Fruit fly (Drosophila melanogaster) whole organism, embryonic: ENCODE data around the gene Shal.

Source experiments
- Bdp1 ChIP-seq: fragments of 200-800 bp; sonication (Bioruptor generic); optimal IDR thresholded peaks from 3 replicates; lab custom pipeline; 2016; ENCODE audit warnings: missing biosample characterization, missing genetic modification characterization
- CG11398 ChIP-seq: fragments of 200-800 bp; sonication (Bioruptor generic); optimal IDR thresholded peaks from 2 replicates; lab custom pipeline; 2016; ENCODE audit warnings: missing biosample characterization, missing genetic modification characterization
- CG12942 ChIP-seq: fragments of 200-800 bp; sonication (Bioruptor generic); optimal IDR thresholded peaks from 3 replicates; lab custom pipeline; 2016; ENCODE audit warnings: missing biosample characterization, missing genetic modification characterization
- CG13894 ChIP-seq: fragments of 200-800 bp; sonication (Bioruptor generic); optimal IDR thresholded peaks from 3 replicates; lab custom pipeline; 2018; ENCODE audit warnings: missing biosample characterization, mild to moderate bottlenecking, missing genetic modification characterization, moderate library complexity
- CG1529 ChIP-seq: fragments of 200-800 bp; sonication (Bioruptor generic); optimal IDR thresholded peaks from 3 replicates; lab custom pipeline; 2018; ENCODE audit warnings: missing biosample characterization, missing genetic modification characterization
- CG17186 ChIP-seq: fragments of 200-800 bp; sonication (Bioruptor generic); optimal IDR thresholded peaks from 3 replicates; lab custom pipeline; 2017; ENCODE audit warnings: missing biosample characterization, missing genetic modification reagents, missing genetic modification characterization
- CG17385 ChIP-seq: fragments of 200-800 bp; sonication (Bioruptor generic); optimal IDR thresholded peaks from 3 replicates; lab custom pipeline; 2018; ENCODE audit warnings: missing biosample characterization, mild to moderate bottlenecking, missing genetic modification characterization
- CG18011 ChIP-seq: fragments of 200-800 bp; sonication (Bioruptor generic); optimal IDR thresholded peaks from 2 replicates; lab custom pipeline; 2017; ENCODE audit warnings: missing biosample characterization, missing genetic modification characterization, mild to moderate bottlenecking, moderate library complexity, missing genotype
- CG18764 ChIP-seq: fragments of 200-800 bp; sonication (Bioruptor generic); optimal IDR thresholded peaks from 3 replicates; lab custom pipeline; 2016; ENCODE audit warnings: missing biosample characterization, missing genetic modification characterization
- CG2202 ChIP-seq: fragments of 200-800 bp; sonication (Bioruptor generic); optimal IDR thresholded peaks from 2 replicates; lab custom pipeline; 2018; ENCODE audit warnings: missing biosample characterization, mild to moderate bottlenecking, missing genetic modification characterization
- CG30020 ChIP-seq: fragments of 200-800 bp; optimal IDR thresholded peaks from 2 replicates; lab custom pipeline; 2019; ENCODE audit warnings: missing biosample characterization, mild to moderate bottlenecking, missing genetic modification characterization, moderate library complexity
- CG31388 ChIP-seq: fragments of 200-800 bp; sonication (Bioruptor generic); optimal IDR thresholded peaks from 2 replicates; lab custom pipeline; 2016; ENCODE audit warnings: missing biosample characterization, missing genetic modification characterization
- CG33213 ChIP-seq: fragments of 200-800 bp; sonication (Bioruptor generic); optimal IDR thresholded peaks from 3 replicates; lab custom pipeline; 2016; ENCODE audit warnings: missing biosample characterization, missing genetic modification characterization
- CG3847 ChIP-seq: fragments of 200-800 bp; sonication (Bioruptor generic); IDR thresholded peaks from 2 replicates; pipeline ENCODE4 v1.3.6; 2022; ENCODE audit warnings: missing biosample characterization, missing genetic modification characterization
- CG4424 ChIP-seq: fragments of 200-800 bp; sonication (Bioruptor generic); optimal IDR thresholded peaks from 3 replicates; lab custom pipeline; 2016; ENCODE audit warnings: missing biosample characterization, missing genetic modification characterization
- CG6254 ChIP-seq: fragments of 200-800 bp; sonication (Bioruptor generic); optimal IDR thresholded peaks from 3 replicates; lab custom pipeline; 2017; ENCODE audit warnings: mild to moderate bottlenecking, missing biosample characterization, missing genetic modification reagents, missing genetic modification characterization
- CG7357 ChIP-seq: fragments of 200-800 bp; sonication (Bioruptor generic); IDR thresholded peaks from 3 replicates; pipeline ENCODE4 v1.3.6; 2022; ENCODE audit warnings: missing biosample characterization, missing genetic modification characterization
- CG8765 ChIP-seq: fragments of 200-800 bp; sonication (Bioruptor generic); IDR thresholded peaks from 2 replicates; pipeline ENCODE4 v1.3.6; 2022; ENCODE audit warnings: missing biosample characterization, missing genetic modification characterization
- CG9817 ChIP-seq: fragments of 200-800 bp; sonication (Bioruptor generic); optimal IDR thresholded peaks from 2 replicates; lab custom pipeline; 2018; ENCODE audit warnings: missing biosample characterization, mild to moderate bottlenecking, missing genetic modification characterization, moderate library complexity
- CkIIα-i1 ChIP-seq: fragments of 200-800 bp; sonication (Bioruptor generic); IDR thresholded peaks from 2 replicates; pipeline ENCODE4 v1.3.6; 2022; ENCODE audit warnings: missing biosample characterization, missing genetic modification characterization
- Dip2 ChIP-seq: fragments of 200-800 bp; sonication (Bioruptor generic); IDR thresholded peaks from 2 replicates; pipeline ENCODE4 v1.3.6; 2022; ENCODE audit warnings: missing biosample characterization, missing genetic modification characterization
- Dll ChIP-seq: fragments of 200-800 bp; sonication (Bioruptor generic); IDR thresholded peaks from 4 replicates; pipeline ENCODE4 v1.3.6; 2022; ENCODE audit warnings: missing biosample characterization, missing genetic modification characterization; ENCODE audit not compliant: partially characterized antibody
- Ets65A ChIP-seq: fragments of 200-800 bp; sonication (Bioruptor generic); peaks from one replicate; lab custom pipeline; 2016; ENCODE audit warnings: missing biosample characterization, missing genetic modification characterization
- H2.0 ChIP-seq: fragments of 200-800 bp; sonication (Bioruptor generic); IDR thresholded peaks from 2 replicates; pipeline ENCODE4 v1.3.6; 2022; ENCODE audit warnings: missing biosample characterization, missing genetic modification characterization
- HLH3B ChIP-seq: fragments of 200-800 bp; sonication (Bioruptor generic); IDR thresholded peaks from 2 replicates; pipeline ENCODE4 v1.3.6; 2022; ENCODE audit warnings: missing biosample characterization, missing genetic modification characterization
- Hr78 ChIP-seq, 2 experiments: fragments of 200-800 bp in 1 of 2; fragments of >200 bp in 1 of 2; sonication (Bioruptor generic) in 1 of 2; optimal IDR thresholded peaks; 2 replicates each; lab custom pipeline; 2017 to 2019; ENCODE audit warnings: missing biosample characterization in 2 of 2, missing genetic modification characterization in 2 of 2, mild to moderate bottlenecking in 1 of 2, moderate library complexity in 1 of 2
- Hsf ChIP-seq: fragments of 200-800 bp; sonication (Bioruptor generic); optimal IDR thresholded peaks from 3 replicates; lab custom pipeline; 2016; ENCODE audit warnings: missing biosample characterization, missing genetic modification characterization
- Kr ChIP-seq: fragments of 200-800 bp; sonication (Bioruptor generic); optimal IDR thresholded peaks from 2 replicates; lab custom pipeline; 2017; ENCODE audit warnings: missing biosample characterization, mild to moderate bottlenecking, missing genetic modification characterization
- Max ChIP-seq: fragments of 200-800 bp; sonication (Bioruptor generic); optimal IDR thresholded peaks from 2 replicates; lab custom pipeline; 2016; ENCODE audit warnings: missing biosample characterization, mild to moderate bottlenecking, missing genetic modification characterization
- Mes4 ChIP-seq: fragments of 200-800 bp; sonication (Bioruptor generic); optimal IDR thresholded peaks from 2 replicates; lab custom pipeline; 2016; ENCODE audit warnings: missing biosample characterization, missing genetic modification characterization
- Rx ChIP-seq: fragments of 200-800 bp; sonication (Bioruptor generic); IDR thresholded peaks from 2 replicates; pipeline ENCODE4 v1.3.6; 2022; ENCODE audit warnings: missing biosample characterization, missing genetic modification characterization
- Xbp1 ChIP-seq: fragments of 200-800 bp; sonication (Bioruptor generic); optimal IDR thresholded peaks from 3 replicates; lab custom pipeline; 2016; ENCODE audit warnings: missing biosample characterization, mild to moderate bottlenecking, missing genetic modification characterization
- YL-1 ChIP-seq: fragments of 200-800 bp; sonication (Bioruptor generic); optimal IDR thresholded peaks from 3 replicates; lab custom pipeline; 2017; ENCODE audit warnings: missing biosample characterization, mild to moderate bottlenecking, missing genetic modification characterization
- ab ChIP-seq: fragments of 200-800 bp; sonication (Bioruptor generic); optimal IDR thresholded peaks from 2 replicates; lab custom pipeline; 2016; ENCODE audit warnings: missing biosample characterization, missing genetic modification characterization
- aop ChIP-seq: fragments of 200-800 bp; sonication (Bioruptor generic); IDR thresholded peaks from 2 replicates; pipeline ENCODE4 v1.3.6; 2022; ENCODE audit warnings: missing biosample characterization, missing genetic modification characterization
- chm ChIP-seq: fragments of 200-800 bp; sonication (Bioruptor generic); IDR thresholded peaks from 2 replicates; pipeline ENCODE4 v1.3.6; 2022; ENCODE audit warnings: missing biosample characterization, missing genetic modification characterization
- crc ChIP-seq: fragments of 200-800 bp; sonication (Bioruptor generic); optimal IDR thresholded peaks from 2 replicates; lab custom pipeline; 2016; ENCODE audit warnings: missing biosample characterization, missing genetic modification characterization
- cwo ChIP-seq: fragments of 200-800 bp; sonication (Bioruptor generic); optimal IDR thresholded peaks from 3 replicates; lab custom pipeline; 2017; ENCODE audit warnings: missing biosample characterization, missing genetic modification characterization, mild to moderate bottlenecking, moderate library complexity, missing genetic modification reagents
- da ChIP-seq: fragments of 200-800 bp; sonication (Bioruptor generic); optimal IDR thresholded peaks from 2 replicates; lab custom pipeline; 2016; ENCODE audit warnings: missing biosample characterization, missing genetic modification characterization
- eve ChIP-seq, 2 experiments: fragments of >200 bp; optimal IDR thresholded peaks; 2 replicates each; lab custom pipeline; 2017; ENCODE audit warnings: missing biosample characterization in 2 of 2, missing genetic modification characterization in 2 of 2
- fd64A ChIP-seq: fragments of 200-800 bp; sonication (Bioruptor generic); optimal IDR thresholded peaks from 3 replicates; lab custom pipeline; 2018; ENCODE audit warnings: missing biosample characterization, mild to moderate bottlenecking, missing genetic modification characterization
- fu2 ChIP-seq: fragments of 200-800 bp; sonication (Bioruptor generic); optimal IDR thresholded peaks from 2 replicates; lab custom pipeline; 2016; ENCODE audit warnings: missing biosample characterization, missing genetic modification characterization
- grn ChIP-seq: fragments of 200-800 bp; sonication (Bioruptor generic); optimal IDR thresholded peaks from 3 replicates; lab custom pipeline; 2017; ENCODE audit warnings: missing biosample characterization, missing genetic modification characterization
- ken ChIP-seq: fragments of 200-800 bp; sonication (Bioruptor generic); IDR thresholded peaks from 3 replicates; pipeline ENCODE4 v1.3.6; 2022; ENCODE audit warnings: missing biosample characterization, missing genetic modification characterization
- lilli ChIP-seq: fragments of 200-800 bp; sonication (Bioruptor generic); optimal IDR thresholded peaks from 3 replicates; lab custom pipeline; 2016; ENCODE audit warnings: missing biosample characterization, missing genetic modification characterization
- nmo ChIP-seq: fragments of 200-800 bp; sonication (Bioruptor generic); optimal IDR thresholded peaks from 2 replicates; lab custom pipeline; 2018; ENCODE audit warnings: missing biosample characterization, mild to moderate bottlenecking, missing genetic modification characterization, moderate library complexity
- pita ChIP-seq: fragments of 200-800 bp; sonication (Bioruptor generic); optimal IDR thresholded peaks from 2 replicates; lab custom pipeline; 2017; ENCODE audit warnings: missing biosample characterization, mild to moderate bottlenecking, missing genetic modification characterization
- rib ChIP-seq: fragments of 200-800 bp; sonication (Bioruptor generic); IDR thresholded peaks from 2 replicates; pipeline ENCODE4 v1.3.6; 2022; ENCODE audit warnings: missing biosample characterization, missing genetic modification characterization
- row ChIP-seq: fragments of 200-800 bp; sonication (Bioruptor generic); IDR thresholded peaks from 3 replicates; pipeline ENCODE4 v1.3.6; 2022; ENCODE audit warnings: missing biosample characterization, missing genetic modification characterization
- wor ChIP-seq: fragments of 200-800 bp; sonication (Bioruptor generic); IDR thresholded peaks from 2 replicates; pipeline ENCODE4 v1.3.6; 2022; ENCODE audit warnings: missing biosample characterization, missing genetic modification characterization
- zen ChIP-seq: fragments of 200-800 bp; sonication (Bioruptor generic); optimal IDR thresholded peaks from 3 replicates; lab custom pipeline; 2018; ENCODE audit warnings: missing biosample characterization, mild to moderate bottlenecking, missing genetic modification characterization, moderate library complexity
- zf30C ChIP-seq: fragments of 200-800 bp; sonication (Bioruptor generic); optimal IDR thresholded peaks from 3 replicates; lab custom pipeline; 2018; ENCODE audit warnings: missing biosample characterization, mild to moderate bottlenecking, missing genetic modification characterization
- zfh2 ChIP-seq: fragments of 200-800 bp; sonication (Bioruptor generic); optimal IDR thresholded peaks from 2 replicates; lab custom pipeline; 2016; ENCODE audit warnings: missing biosample characterization, missing genetic modification characterization

Gene Shal

DNA sequence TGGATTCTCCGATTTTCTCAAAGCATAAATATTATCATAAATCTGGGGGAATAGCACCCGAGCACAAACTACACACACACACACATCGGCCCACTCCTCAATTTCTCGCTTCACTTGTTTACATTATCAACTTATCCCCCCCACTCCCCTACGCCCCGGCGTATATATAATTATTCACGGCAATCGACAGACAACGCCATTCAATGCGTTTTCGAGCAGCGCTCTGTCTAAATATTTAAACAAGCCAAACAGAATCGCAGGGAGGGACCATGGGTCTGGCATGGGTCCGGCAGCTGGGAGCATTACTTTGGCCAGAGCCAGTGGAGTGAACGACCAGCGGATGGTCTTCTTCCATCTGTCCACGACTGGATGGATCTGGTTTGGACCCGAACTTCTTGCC lies 8.7 kb downstream of the Shal start (continued):
- TF ChIP-seq zfh2 (no peak), CG17186 (GFP tag; lab: Kevin White, UChicago) (no peak), row (GFP tag; lab: Robert Waterston, UW) (no peak), CG2202 (peak; percentile 45), crc (GFP tag; lab: Kevin White, UChicago) (no peak), Rx (GFP tag; lab: Robert Waterston, UW) (no peak), CG3847 (GFP tag; lab: Robert Waterston, UW) (no peak), eve (GFP tag; optimal IDR thresholded peaks at IDR 0.05; lab: Kevin White, UChicago) (no peak), ab (no peak), CG31388 (GFP tag; lab: Kevin White, UChicago) (no peak), Kr (GFP tag; lab: Kevin White, UChicago) (no peak), CG13894 (no peak), lilli (no peak), CG33213 (GFP tag; lab: Kevin White, UChicago) (peak; percentile 24), zf30C (no peak), cwo (GFP tag; lab: Kevin White, UChicago) (no peak), aop (GFP tag; lab: Robert Waterston, UW) (no peak), Mes4 (peak; percentile 41), chm (peak; percentile 13; the same call in 1 of the 2 replicates), CG11398 (peak; percentile 25), rib (no peak), CG6254 (peak; percentile 41), pita (GFP tag; lab: Kevin White, UChicago) (no peak), CG17385 (GFP tag; lab: Kevin White, UChicago) (peak; percentile 40), Hsf (GFP tag; lab: Kevin White, UChicago) (no peak), zen (tag; lab: Kevin White, UChicago) (no peak), H2.0 (GFP tag; lab: Robert Waterston, UW) (peak; percentile 33; the same call in 1 of the 2 replicates), Max (no peak), CkIIα-i1 (GFP tag; lab: Robert Waterston, UW) (no peak), CG18764 (GFP tag; lab: Kevin White, UChicago) (no peak), Dip2 (GFP tag; lab: Robert Waterston, UW) (no peak), da (GFP tag; lab: Kevin White, UChicago) (peak; percentile 2), CG4424 (GFP tag; lab: Kevin White, UChicago) (no peak), CG1529 (GFP tag; lab: Kevin White, UChicago) (peak; percentile 59), ken (GFP tag; lab: Robert Waterston, UW) (no peak), Ets65A (GFP tag; lab: Kevin White, UChicago) (no peak), Hr78 (GFP tag; optimal IDR thresholded peaks at IDR 0.05; lab: Kevin White, UChicago) (peak in 1 of 2 experiments; percentile 33), YL-1 (GFP tag; lab: Kevin White, UChicago) (no peak), Bdp1 (GFP tag; lab: Kevin White, UChicago) (peak; percentile 19), grn (GFP tag; lab: Kevin White, UChicago) (peak; percentile 1), CG7357 (GFP tag; lab: Robert Waterston, UW) (no peak), CG12942 (GFP tag; lab: Kevin White, UChicago) (no peak), CG8765 (GFP tag; lab: Robert Waterston, UW) (no peak), fu2 (GFP tag; lab: Kevin White, UChicago) (no peak), CG18011 (GFP tag; lab: Kevin White, UChicago) (no peak), fd64A (GFP tag; lab: Kevin White, UChicago) (peak; percentile 86), CG30020 (tag; lab: Kevin White, UChicago) (no peak), Xbp1 (no peak), Dll (GFP tag; lab: Robert Waterston, UW) (no peak), wor (no peak), nmo (GFP tag; lab: Kevin White, UChicago) (peak; percentile 11), HLH3B (GFP tag; lab: Robert Waterston, UW) (no peak), CG9817 (tag; lab: Kevin White, UChicago) (no peak)
